Worm (Caenorhabditis elegans): ENCODE data around the gene his-60.
A peak's percentile ranks its signal among the peaks of the same experiment; 100 is the strongest.

Gene his-60

ce11 chrIV:7486201-7486947 lies 1.4 kb downstream of the his-60 start, which contains the start of the genes his-61 and his-62 (continued):
- TF ChIP-seq nhr-71 (tag; optimal IDR thresholded peaks at IDR 0.05): peak; percentile 67
- no peak for TF ChIP-seq fkh-10 (GFP tag; optimal IDR thresholded peaks at IDR 0.05)
- TF ChIP-seq nhr-90 (tag; optimal IDR thresholded peaks at IDR 0.05; ENCODE audit: poor library complexity): peak; percentile 34
- no peak for TF ChIP-seq fos-1 (tag; optimal IDR thresholded peaks at IDR 0.05)
- TF ChIP-seq ceh-90 (tag; optimal IDR thresholded peaks at IDR 0.05): no peak
- TF ChIP-seq elt-2 (tag; optimal IDR thresholded peaks at IDR 0.05): no peak
- TF ChIP-seq lin-13 (GFP tag; optimal IDR thresholded peaks at IDR 0.05): no peak
- peak; percentile 28 for TF ChIP-seq ztf-4 (tag; optimal IDR thresholded peaks at IDR 0.05)
- peak; percentile 45 for TF ChIP-seq efl-1 (optimal IDR thresholded peaks at IDR 0.05)
- TF ChIP-seq efl-1 (GFP tag; optimal IDR thresholded peaks at IDR 0.05 in 1 of 2): peak in 1 of 2 experiments; percentile 57
- no peak for TF ChIP-seq blmp-1 (tag; optimal IDR thresholded peaks at IDR 0.05)

- TF ChIP-seq C04F5.9 (tag; optimal IDR thresholded peaks at IDR 0.05) (no peak), C16A3.4 (tag; optimal IDR thresholded peaks at IDR 0.05) (no peak), sptf-1 (tag; optimal IDR thresholded peaks at IDR 0.05) (no peak), swsn-7 (tag; optimal IDR thresholded peaks at IDR 0.05) (no peak), nhr-47 (tag; optimal IDR thresholded peaks at IDR 0.05) (no peak), rnt-1 (tag; optimal IDR thresholded peaks at IDR 0.05) (no peak), tlp-1 (tag; optimal IDR thresholded peaks at IDR 0.05) (no peak), hpl-2 (GFP tag; optimal IDR thresholded peaks at IDR 0.05) (no peak), mep-1 (tag; optimal IDR thresholded peaks at IDR 0.05) (no peak), C34B4.2 (tag; optimal IDR thresholded peaks at IDR 0.05) (no peak), lir-3 (tag; optimal IDR thresholded peaks at IDR 0.05; ENCODE audit: poor library complexity) (no peak), mab-9 (GFP tag; IDR thresholded peaks at IDR 0.05) (no peak), lin-35 (GFP tag; optimal IDR thresholded peaks at IDR 0.05) (peak; percentile 63 to 89), egl-27 (tag; optimal IDR thresholded peaks at IDR 0.05) (no peak), sup-37 (GFP tag; optimal IDR thresholded peaks at IDR 0.05) (no peak), nhr-12 (tag; optimal IDR thresholded peaks at IDR 0.05) (no peak), lin-14 (GFP tag; optimal IDR thresholded peaks at IDR 0.05) (no peak), aly-2 (tag; optimal IDR thresholded peaks at IDR 0.05) (no peak), unc-130 (tag; optimal IDR thresholded peaks at IDR 0.05) (no peak), dpl-1 (GFP tag; optimal IDR thresholded peaks at IDR 0.05) (peak; percentile 31 to 84 (median 73)), ceh-63 (GFP tag; optimal IDR thresholded peaks at IDR 0.05) (no peak), lsy-2 (tag; optimal IDR thresholded peaks at IDR 0.05) (peak in 1 of 2 experiments; percentile 69), skn-1 (tag; optimal IDR thresholded peaks at IDR 0.05) (peak; percentile 3), lin-39 (tag; optimal IDR thresholded peaks at IDR 0.05) (no peak), egl-13 (tag; optimal IDR thresholded peaks at IDR 0.05) (no peak), nhr-85 (tag) (no peak), efl-1 (optimal IDR thresholded peaks at IDR 0.05) (peak; percentile 65 to 72), efl-1 (GFP tag; optimal IDR thresholded peaks at IDR 0.05 in 1 of 2) (peak; percentile 79 to 97), ama-1 (optimal IDR thresholded peaks at IDR 0.05) (no peak)
These were observed 9.7 kb downstream of the his-60 start, which contains the start of gene rod-1 for ce11 chrIV:7478134-7478533. Gene rod-1 (plus strand): TSS chrIV:7478452.

- TF ChIP-seq swsn-7 (tag; optimal IDR thresholded peaks at IDR 0.05) (no peak), isw-1 (GFP tag; IDR thresholded peaks at IDR 0.05) (no peak), unc-130 (tag; optimal IDR thresholded peaks at IDR 0.05) (no peak), fkh-4 (tag; optimal IDR thresholded peaks at IDR 0.05; ENCODE audit: borderline replicate concordance) (no peak), lir-3 (tag; optimal IDR thresholded peaks at IDR 0.05; ENCODE audit: poor library complexity) (no peak), ces-1 (GFP tag; optimal IDR thresholded peaks at IDR 0.05) (no peak), vab-15 (tag; optimal IDR thresholded peaks at IDR 0.05) (no peak), mep-1 (tag; optimal IDR thresholded peaks at IDR 0.05) (no peak), nhr-90 (tag; optimal IDR thresholded peaks at IDR 0.05; ENCODE audit: poor library complexity) (no peak), hlh-4 (tag; optimal IDR thresholded peaks at IDR 0.05) (no peak), hpl-2 (GFP tag; optimal IDR thresholded peaks at IDR 0.05) (no peak)
These were observed 10.1 kb downstream of the his-60 start for ce11 chrIV:7477697-7478096.
